Worm (Caenorhabditis elegans) whole organism, L4/young adult: ENCODE measurements around the gene mboa-2.

Source experiments
- W03F9.2 ChIP-seq: fragments of 150-350 bp; optimal IDR thresholded peaks from 2 replicates; lab custom pipeline; 2014; ENCODE audit warnings: missing biosample characterization, missing genetic modification characterization
- dao-5 ChIP-seq: sonication (generic microtip); optimal IDR thresholded peaks from 2 replicates; lab custom pipeline; 2016; ENCODE audit warnings: missing genotype, missing genetic modification characterization, moderate library complexity, missing compliant biosample characterization
- him-1 ChIP-seq: sonication (generic microtip); optimal IDR thresholded peaks from 2 replicates; lab custom pipeline; 2016; ENCODE audit warnings: missing genotype, missing genetic modification reagents, missing genetic modification characterization, missing compliant biosample characterization

The mboa-2 gene

DNA sequence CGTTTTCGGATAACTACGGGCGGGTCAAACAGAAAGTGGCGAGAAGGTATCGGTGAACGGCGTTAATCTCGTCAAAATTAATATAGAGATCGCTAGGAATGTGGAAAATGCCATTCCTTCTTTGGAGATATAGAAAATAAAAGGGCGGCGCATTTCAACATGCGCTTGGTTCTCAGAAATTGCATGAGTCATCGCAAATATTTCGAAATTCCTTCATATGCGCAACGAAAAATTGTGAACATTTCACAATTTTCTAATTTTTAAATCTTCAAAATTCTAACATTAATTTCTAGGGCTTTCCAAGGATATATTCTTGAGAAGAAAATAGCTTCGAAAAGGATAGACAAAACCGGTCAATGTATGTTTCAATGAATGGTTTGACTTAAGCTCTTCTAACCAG, 43.4 kb downstream of the mboa-2 start:
- TF ChIP-seq W03F9.2 (tag; lab: Kevin White, UChicago): no peak
- TF ChIP-seq him-1 (tag; lab: Kevin White, UChicago): no peak
- TF ChIP-seq dao-5 (tag; lab: Kevin White, UChicago): no peak

DNA sequence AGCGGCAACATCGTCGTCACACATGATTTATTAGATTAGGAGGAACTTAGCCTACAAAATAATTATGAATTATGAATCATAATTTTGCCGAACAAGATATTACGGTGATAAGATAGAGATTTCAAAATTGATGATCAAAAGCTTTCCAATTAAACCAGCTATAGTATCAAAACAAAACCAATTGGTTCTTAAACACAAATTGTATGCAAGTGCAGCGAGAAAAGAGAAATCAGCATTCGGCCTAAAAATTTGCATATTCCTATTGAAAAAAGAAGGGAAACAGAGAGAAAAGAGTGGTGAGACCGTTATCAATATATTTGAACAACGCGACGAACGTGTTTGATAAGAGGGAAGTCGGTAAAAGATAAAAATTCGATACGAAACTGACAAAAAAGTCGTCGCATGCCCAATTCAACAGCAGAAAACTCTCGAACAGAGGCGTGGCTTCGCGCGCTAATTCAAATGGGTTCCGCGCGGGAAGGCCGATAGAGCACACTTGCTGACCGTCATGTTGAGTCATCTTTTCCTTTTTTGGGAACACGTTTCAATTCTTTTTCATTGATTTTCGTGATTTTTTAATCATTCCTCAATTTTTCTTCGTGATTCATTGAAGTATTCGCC, 44.1 kb downstream of the mboa-2 start, which contains the start of gene act-2:
Gene act-2 (minus strand): TSS at position 51 of the 621 bp plus-strand sequence.
- TF ChIP-seq him-1 (tag; lab: Kevin White, UChicago): no peak
- peak; percentile 80 for TF ChIP-seq W03F9.2 (tag; lab: Kevin White, UChicago)
- no peak for TF ChIP-seq dao-5 (tag; lab: Kevin White, UChicago)

- no peak for TF ChIP-seq W03F9.2 (tag; lab: Kevin White, UChicago)
- TF ChIP-seq dao-5 (tag; lab: Kevin White, UChicago): peak; percentile 25
These were observed 45.9 kb downstream of the mboa-2 start for ce11 chrV:11076403-11076802.

DNA sequence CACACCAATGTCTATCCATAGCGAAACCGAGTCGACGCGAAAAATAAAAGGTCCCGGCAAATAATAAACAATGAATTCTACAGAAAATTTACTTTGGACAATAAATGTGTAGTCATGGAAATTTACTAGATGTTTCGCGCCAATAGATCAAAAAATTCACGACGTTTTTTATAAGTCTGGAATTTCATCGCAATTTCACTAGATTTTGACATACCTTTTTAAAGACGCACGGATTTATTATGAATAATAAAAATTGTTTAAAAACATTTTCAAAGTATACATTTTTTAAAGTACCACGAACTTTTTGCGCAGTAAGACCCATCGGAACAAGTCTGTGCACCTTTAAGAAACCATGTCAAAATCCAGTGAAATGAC, 46.3 kb downstream of the mboa-2 start:
- TF ChIP-seq W03F9.2 (tag; lab: Kevin White, UChicago) (no peak), him-1 (tag; lab: Kevin White, UChicago) (no peak), dao-5 (tag; lab: Kevin White, UChicago) (no peak)

DNA sequence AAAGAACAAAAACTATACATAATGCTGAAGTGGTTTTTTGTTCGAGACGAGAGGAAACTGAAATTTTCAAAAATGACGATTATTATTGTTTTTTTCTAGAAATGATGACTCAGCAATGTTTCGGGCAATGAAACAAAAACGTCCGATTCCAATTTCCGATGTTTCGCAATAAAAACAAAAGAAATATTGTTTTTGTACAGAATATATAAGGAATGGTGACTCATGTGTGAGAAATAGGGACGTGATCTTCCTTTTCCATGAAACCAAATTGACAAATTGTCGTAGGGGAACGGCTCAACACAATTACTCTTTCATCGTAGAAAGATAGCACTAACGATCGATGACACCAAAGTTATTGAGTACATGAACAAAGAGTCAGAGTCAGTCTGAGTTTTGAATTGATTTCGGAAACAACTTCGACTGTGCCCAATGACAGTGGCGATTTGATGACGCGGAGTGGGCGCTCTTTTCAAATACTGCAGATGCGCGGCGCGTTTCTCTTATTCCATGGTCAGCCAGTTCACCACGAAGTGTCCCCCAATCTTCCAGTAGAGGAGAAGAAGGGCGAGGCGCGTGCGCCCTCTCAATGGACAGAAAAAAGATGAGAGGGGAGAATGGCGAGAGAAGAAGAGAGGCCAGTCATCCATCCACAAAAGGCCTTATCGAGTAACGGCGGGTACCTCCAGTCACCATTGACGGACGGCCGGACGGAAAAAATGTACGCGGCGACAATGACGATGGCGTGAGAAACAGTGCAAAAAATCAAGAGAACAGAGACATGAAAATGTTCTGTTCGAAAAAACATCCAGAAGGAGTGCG, 46.9 kb downstream of the mboa-2 start:
- TF ChIP-seq W03F9.2 (tag; lab: Kevin White, UChicago): no peak
- no peak for TF ChIP-seq him-1 (tag; lab: Kevin White, UChicago)
- no peak for TF ChIP-seq dao-5 (tag; lab: Kevin White, UChicago)

ce11 chrV:11074448-11074847, 47.8 kb downstream of the mboa-2 start, which contains the start of gene act-3:
Gene act-3, minus strand, starts transcription at chrV:11074498.
- no peak for TF ChIP-seq W03F9.2 (tag; lab: Kevin White, UChicago)
- TF ChIP-seq him-1 (tag; lab: Kevin White, UChicago): no peak
- no peak for TF ChIP-seq dao-5 (tag; lab: Kevin White, UChicago)

DNA sequence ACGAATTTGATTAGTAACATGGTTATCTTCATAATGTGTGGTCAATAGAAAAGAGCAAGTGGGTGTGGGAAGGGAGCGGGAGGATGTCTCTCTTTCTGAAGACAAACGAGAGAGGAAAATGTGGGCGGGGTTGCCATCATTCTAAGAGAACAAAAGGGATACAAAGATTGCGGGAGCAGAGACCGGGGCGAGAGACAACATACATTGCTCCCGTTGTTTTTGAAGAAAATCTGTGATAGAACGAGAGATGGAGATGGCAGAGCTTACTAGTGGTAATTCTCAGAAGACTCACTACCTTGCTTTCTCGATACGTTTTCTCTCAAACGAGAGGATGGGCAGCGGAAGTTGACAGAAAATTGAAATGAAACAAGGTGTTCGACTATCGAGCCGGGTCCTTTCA, 48.9 kb downstream of the mboa-2 start:
- TF ChIP-seq dao-5 (tag; lab: Kevin White, UChicago): no peak
- TF ChIP-seq him-1 (tag; lab: Kevin White, UChicago): no peak

DNA sequence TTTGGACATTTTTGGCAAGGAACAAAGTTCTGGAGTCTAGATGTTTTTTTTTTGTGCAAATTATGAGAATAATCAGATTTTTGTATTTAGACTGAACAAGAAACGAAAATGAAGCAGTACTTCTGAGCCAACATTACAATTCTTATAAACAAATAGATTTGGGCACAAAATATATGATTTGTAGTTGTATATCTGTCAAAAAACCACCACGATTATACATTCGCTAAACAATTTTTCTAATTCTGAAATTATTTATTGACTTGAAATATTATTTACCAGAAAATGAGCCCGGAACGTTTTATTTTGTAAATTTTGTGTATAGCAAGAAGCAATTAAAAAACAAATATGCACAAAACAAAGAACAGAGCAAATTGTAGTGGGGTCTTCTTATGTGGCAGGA, 50.8 kb downstream of the mboa-2 start:
- TF ChIP-seq W03F9.2 (tag; lab: Kevin White, UChicago) (no peak), him-1 (tag; lab: Kevin White, UChicago) (no peak), dao-5 (tag; lab: Kevin White, UChicago) (no peak)

DNA sequence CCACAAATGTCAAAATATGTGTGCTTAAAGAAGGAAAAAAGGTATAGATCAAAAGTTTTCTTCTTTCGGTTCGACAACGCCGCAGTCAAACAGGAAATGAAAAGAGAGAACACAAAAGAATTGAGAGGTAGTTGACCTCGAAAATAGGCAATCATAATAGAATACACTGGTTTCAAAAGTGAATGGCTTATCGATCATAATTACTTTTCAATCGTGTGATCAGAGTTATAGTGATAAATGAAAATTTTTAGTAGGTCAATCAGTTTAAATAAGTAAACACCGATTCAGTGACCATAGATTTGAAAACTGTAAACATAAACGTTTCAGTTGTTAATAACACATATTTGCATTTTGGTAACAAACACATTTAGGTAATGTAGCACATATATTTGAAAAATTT, 51.9 kb downstream of the mboa-2 start:
- no peak for TF ChIP-seq W03F9.2 (tag; lab: Kevin White, UChicago)
- TF ChIP-seq dao-5 (tag; lab: Kevin White, UChicago): no peak
- TF ChIP-seq him-1 (tag; lab: Kevin White, UChicago): no peak
